Fruit fly (Drosophila melanogaster) whole organism, embryonic: Measurements from ENCODE around the gene Cisd2.
A peak's percentile ranks its signal among the peaks of the same experiment; 100 is the strongest.

ENCODE experiments used
- Atf3 ChIP-seq: fragments of 200-800 bp; sonication (Bioruptor generic); optimal IDR thresholded peaks from 3 replicates; lab custom pipeline; 2016; ENCODE audit warnings: missing biosample characterization, missing genetic modification characterization
- Bdp1 ChIP-seq: fragments of 200-800 bp; sonication (Bioruptor generic); optimal IDR thresholded peaks from 3 replicates; lab custom pipeline; 2016; ENCODE audit warnings: missing biosample characterization, missing genetic modification characterization
- CG10959 ChIP-seq: fragments of 200-800 bp; sonication (Bioruptor generic); IDR thresholded peaks from 2 replicates; pipeline ENCODE4 v1.3.6; 2022; ENCODE audit warnings: missing biosample characterization, missing genetic modification characterization
- CG10979 ChIP-seq: fragments of 200-800 bp; sonication (Bioruptor generic); optimal IDR thresholded peaks from 2 replicates; lab custom pipeline; 2018; ENCODE audit warnings: missing biosample characterization, mild to moderate bottlenecking, missing genetic modification characterization, moderate library complexity
- CG12071 ChIP-seq: fragments of 200-800 bp; sonication (Bioruptor generic); optimal IDR thresholded peaks from 3 replicates; lab custom pipeline; 2018; ENCODE audit warnings: missing biosample characterization, mild to moderate bottlenecking, missing genetic modification characterization
- CG13775 ChIP-seq: fragments of 200-800 bp; sonication (Bioruptor generic); optimal IDR thresholded peaks from 3 replicates; lab custom pipeline; 2017; ENCODE audit warnings: missing biosample characterization, mild to moderate bottlenecking, missing genetic modification characterization
- CG14965 ChIP-seq: fragments of 200-800 bp; sonication (Bioruptor generic); optimal IDR thresholded peaks from 2 replicates; lab custom pipeline; 2016; ENCODE audit warnings: missing biosample characterization, missing genetic modification characterization, borderline replicate concordance
- CG17385 ChIP-seq: fragments of 200-800 bp; sonication (Bioruptor generic); optimal IDR thresholded peaks from 3 replicates; lab custom pipeline; 2018; ENCODE audit warnings: missing biosample characterization, mild to moderate bottlenecking, missing genetic modification characterization
- CG17912 ChIP-seq: fragments of 200-800 bp; sonication (Bioruptor generic); optimal IDR thresholded peaks from 2 replicates; lab custom pipeline; 2018; ENCODE audit warnings: missing biosample characterization, mild to moderate bottlenecking, missing genetic modification characterization
- CG18476 ChIP-seq: fragments of 200-800 bp; sonication (Bioruptor generic); optimal IDR thresholded peaks from 2 replicates; lab custom pipeline; 2016; ENCODE audit warnings: missing biosample characterization, mild to moderate bottlenecking, missing genetic modification characterization
- CG18764 ChIP-seq: fragments of 200-800 bp; sonication (Bioruptor generic); optimal IDR thresholded peaks from 3 replicates; lab custom pipeline; 2016; ENCODE audit warnings: missing biosample characterization, missing genetic modification characterization
- CG3281 ChIP-seq: fragments of 200-800 bp; sonication (Bioruptor generic); optimal IDR thresholded peaks from 3 replicates; lab custom pipeline; 2017; ENCODE audit warnings: missing biosample characterization, mild to moderate bottlenecking, missing genetic modification characterization
- CG33557 ChIP-seq: fragments of 200-800 bp; sonication (Bioruptor generic); optimal IDR thresholded peaks from 2 replicates; lab custom pipeline; 2019; ENCODE audit warnings: missing biosample characterization, mild to moderate bottlenecking, missing genetic modification characterization, moderate library complexity
- CG3995 ChIP-seq: fragments of 200-800 bp; sonication (Bioruptor generic); optimal IDR thresholded peaks from 3 replicates; lab custom pipeline; 2016; ENCODE audit warnings: missing biosample characterization, missing genetic modification characterization
- CG4328 ChIP-seq: fragments of 200-800 bp; sonication (Bioruptor generic); optimal IDR thresholded peaks from 3 replicates; lab custom pipeline; 2017; ENCODE audit warnings: missing biosample characterization, missing genetic modification reagents, missing genetic modification characterization
- CG5245 ChIP-seq: fragments of 200-800 bp; sonication (Bioruptor generic); optimal IDR thresholded peaks from 3 replicates; lab custom pipeline; 2016; ENCODE audit warnings: missing biosample characterization, missing genetic modification characterization
- CG6254 ChIP-seq: fragments of 200-800 bp; sonication (Bioruptor generic); optimal IDR thresholded peaks from 3 replicates; lab custom pipeline; 2017; ENCODE audit warnings: mild to moderate bottlenecking, missing biosample characterization, missing genetic modification reagents, missing genetic modification characterization
- CG6272 ChIP-seq: fragments of 200-800 bp; sonication (Bioruptor generic); IDR thresholded peaks from 2 replicates; pipeline ENCODE4 v1.3.6; 2022; ENCODE audit warnings: missing biosample characterization, missing genetic modification characterization
- CG8359 ChIP-seq: fragments of 200-800 bp; sonication (Bioruptor generic); optimal IDR thresholded peaks from 2 replicates; lab custom pipeline; 2017; ENCODE audit warnings: missing biosample characterization, mild to moderate bottlenecking, missing genetic modification characterization, borderline replicate concordance
- CG9727 ChIP-seq: fragments of 200-800 bp; sonication (Bioruptor generic); optimal IDR thresholded peaks from 3 replicates; lab custom pipeline; 2017; ENCODE audit warnings: missing biosample characterization, mild to moderate bottlenecking, missing genetic modification characterization
- CG9876 ChIP-seq: fragments of 200-800 bp; sonication (Bioruptor generic); optimal IDR thresholded peaks from 2 replicates; lab custom pipeline; 2016; ENCODE audit warnings: missing biosample characterization, missing genetic modification characterization
- CHES-1-like ChIP-seq: fragments of 200-800 bp; sonication (Bioruptor generic); optimal IDR thresholded peaks from 2 replicates; lab custom pipeline; 2016; ENCODE audit warnings: missing biosample characterization, missing genetic modification characterization
- E2f1 ChIP-seq: fragments of 200-800 bp; sonication (Bioruptor generic); IDR thresholded peaks from 2 replicates; pipeline ENCODE4 v1.3.6; 2022; ENCODE audit warnings: missing biosample characterization, missing genetic modification characterization
- Eip74EF ChIP-seq, 2 experiments: fragments of 200-800 bp in 1 of 2; fragments of >200 bp in 1 of 2; sonication (Bioruptor generic) in 1 of 2; optimal IDR thresholded peaks; 2 replicates each; lab custom pipeline; 2017 to 2019; ENCODE audit warnings: missing biosample characterization in 2 of 2, missing genetic modification characterization in 2 of 2, mild to moderate bottlenecking in 1 of 2, moderate library complexity in 1 of 2
- Gsc ChIP-seq: fragments of 200-800 bp; sonication (Bioruptor generic); IDR thresholded peaks from 2 replicates; pipeline ENCODE4 v1.3.6; 2022; ENCODE audit warnings: missing biosample characterization, missing genetic modification characterization
- HLHmδ ChIP-seq: fragments of 200-800 bp; sonication (Bioruptor generic); optimal IDR thresholded peaks from 2 replicates; lab custom pipeline; 2018; ENCODE audit warnings: missing biosample characterization, mild to moderate bottlenecking, missing genetic modification characterization, moderate library complexity
- Lim3 ChIP-seq: fragments of 200-800 bp; sonication (Bioruptor generic); IDR thresholded peaks from 2 replicates; pipeline ENCODE4 v1.3.6; 2022; ENCODE audit warnings: missing biosample characterization, missing genetic modification characterization
- Max ChIP-seq: fragments of 200-800 bp; sonication (Bioruptor generic); optimal IDR thresholded peaks from 2 replicates; lab custom pipeline; 2016; ENCODE audit warnings: missing biosample characterization, mild to moderate bottlenecking, missing genetic modification characterization
- Mrtf ChIP-seq: fragments of 200-800 bp; sonication (Bioruptor generic); IDR thresholded peaks from 3 replicates; pipeline ENCODE4 v1.3.6; 2022; ENCODE audit warnings: missing biosample characterization, missing genetic modification characterization
- Optix ChIP-seq: fragments of 200-800 bp; sonication (Bioruptor generic); IDR thresholded peaks from 3 replicates; pipeline ENCODE4 v1.3.6; 2022; ENCODE audit warnings: missing biosample characterization, missing genetic modification characterization
- Ptx1 ChIP-seq: fragments of 200-800 bp; sonication (Bioruptor generic); IDR thresholded peaks from 2 replicates; pipeline ENCODE4 v1.3.6; 2022; ENCODE audit warnings: missing biosample characterization, missing genetic modification characterization
- Sin3A ChIP-seq: fragments of >200 bp; optimal IDR thresholded peaks from 2 replicates; lab custom pipeline; 2018
- Spps ChIP-seq: fragments of 200-800 bp; sonication (Bioruptor generic); optimal IDR thresholded peaks from 2 replicates; lab custom pipeline; 2018; ENCODE audit warnings: missing biosample characterization, mild to moderate bottlenecking, missing genetic modification characterization
- Xrp1 ChIP-seq: fragments of 200-800 bp; sonication (Bioruptor generic); IDR thresholded peaks from 2 replicates; pipeline ENCODE4 v1.3.6; 2022; ENCODE audit warnings: missing biosample characterization, missing genetic modification characterization
- amos ChIP-seq: fragments of 200-800 bp; sonication (Bioruptor generic); IDR thresholded peaks from 2 replicates; pipeline ENCODE4 v1.3.6; 2022; ENCODE audit warnings: missing biosample characterization, missing genetic modification characterization; ENCODE audit not compliant: partially characterized antibody
- aop ChIP-seq: fragments of 200-800 bp; sonication (Bioruptor generic); IDR thresholded peaks from 2 replicates; pipeline ENCODE4 v1.3.6; 2022; ENCODE audit warnings: missing biosample characterization, missing genetic modification characterization
- bcd ChIP-seq: fragments of 200-800 bp; sonication (Bioruptor generic); optimal IDR thresholded peaks from 2 replicates; lab custom pipeline; 2017; ENCODE audit warnings: missing biosample characterization, mild to moderate bottlenecking, missing genetic modification characterization
- bsh ChIP-seq, 2 experiments: fragments of 200-800 bp; sonication (Bioruptor generic); optimal IDR thresholded peaks; 2 replicates each; lab custom pipeline; 2017 to 2018; ENCODE audit warnings: mild to moderate bottlenecking in 2 of 2, missing biosample characterization in 2 of 2, missing genetic modification characterization in 2 of 2, moderate library complexity in 1 of 2
- caup ChIP-seq: fragments of 200-800 bp; sonication (Bioruptor generic); optimal IDR thresholded peaks from 3 replicates; lab custom pipeline; 2017; ENCODE audit warnings: missing biosample characterization, mild to moderate bottlenecking, missing genetic modification characterization, moderate library complexity; ENCODE audit not compliant: severe bottlenecking
- dan ChIP-seq: fragments of 200-800 bp; sonication (Bioruptor generic); IDR thresholded peaks from 2 replicates; pipeline ENCODE4 v1.3.6; 2022; ENCODE audit warnings: missing biosample characterization, missing genetic modification characterization
- dmrt11E ChIP-seq: fragments of 200-800 bp; sonication (Bioruptor generic); optimal IDR thresholded peaks from 3 replicates; lab custom pipeline; 2018; ENCODE audit warnings: missing biosample characterization, mild to moderate bottlenecking, missing genetic modification characterization, moderate library complexity
- eve ChIP-seq, 2 experiments: fragments of >200 bp; optimal IDR thresholded peaks; 2 replicates each; lab custom pipeline; 2017; ENCODE audit warnings: missing biosample characterization in 2 of 2, missing genetic modification characterization in 2 of 2
- ewg ChIP-seq: fragments of 200-800 bp; sonication (Bioruptor generic); optimal IDR thresholded peaks from 3 replicates; lab custom pipeline; 2017; ENCODE audit warnings: mild to moderate bottlenecking, missing biosample characterization, missing genetic modification reagents, missing genetic modification characterization
- fd3F ChIP-seq: fragments of 200-800 bp; sonication (Bioruptor generic); optimal IDR thresholded peaks from 2 replicates; lab custom pipeline; 2018; ENCODE audit warnings: missing biosample characterization, mild to moderate bottlenecking, missing genetic modification characterization, moderate library complexity
- grau ChIP-seq: fragments of 200-800 bp; optimal IDR thresholded peaks from 3 replicates; lab custom pipeline; 2019; ENCODE audit warnings: missing biosample characterization, mild to moderate bottlenecking, missing genetic modification characterization, moderate library complexity
- lola ChIP-seq, 3 experiments: fragments of >200 bp in 2 of 3; fragments of 200-800 bp in 1 of 3; sonication (Bioruptor generic) in 1 of 3; optimal IDR thresholded peaks; 2 replicates each; lab custom pipeline; 2017 to 2019; ENCODE audit warnings: missing biosample characterization in 3 of 3, missing genetic modification characterization in 3 of 3, mild to moderate bottlenecking in 1 of 3, moderate library complexity in 1 of 3
- lov ChIP-seq, 2 experiments: fragments of 200-800 bp in 1 of 2; fragments of >200 bp in 1 of 2; sonication (Bioruptor generic) in 1 of 2; IDR thresholded peaks in 1 of 2; optimal IDR thresholded peaks in 1 of 2; 2 replicates in 1 of 2; 3 replicates in 1 of 2; pipeline versions ENCODE4 v1.3.6 to Lab custom; 2017 to 2022; ENCODE audit warnings: missing biosample characterization in 1 of 2, missing genetic modification characterization in 1 of 2
- slp2 ChIP-seq: fragments of 200-800 bp; sonication (Bioruptor generic); optimal IDR thresholded peaks from 2 replicates; lab custom pipeline; 2016; ENCODE audit warnings: missing biosample characterization, missing genetic modification characterization
- tll ChIP-seq, 2 experiments: fragments of 200-800 bp in 1 of 2; fragments of >200 bp in 1 of 2; sonication (Bioruptor generic) in 1 of 2; optimal IDR thresholded peaks; 2 replicates each; lab custom pipeline; 2017 to 2019; ENCODE audit warnings: missing biosample characterization in 2 of 2, missing genetic modification characterization in 2 of 2, mild to moderate bottlenecking in 1 of 2, moderate library complexity in 1 of 2

Gene Cisd2

DNA sequence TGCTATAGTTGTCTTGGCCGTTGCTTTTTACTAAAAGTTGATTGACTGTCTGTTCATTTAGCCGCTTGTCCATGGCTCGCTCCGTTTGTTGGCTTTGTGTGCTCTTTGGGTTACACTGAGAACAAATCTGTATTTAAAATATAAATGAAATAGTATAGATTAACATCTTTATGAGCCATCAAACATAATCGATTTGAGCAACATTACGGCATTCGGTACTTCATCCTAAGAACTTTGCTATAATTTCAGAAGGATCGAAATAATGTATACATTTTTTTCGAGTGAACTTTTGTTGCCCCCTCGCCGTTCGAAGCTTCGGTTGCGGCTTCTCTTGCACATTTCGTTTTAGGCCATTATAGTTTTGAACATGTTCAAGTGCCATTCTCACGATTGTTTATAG lies 15.2 kb downstream of the Cisd2 start (continued):
- peak; percentile 26; the same call in 1 of the 2 replicates for TF ChIP-seq aop (GFP tag; lab: Robert Waterston, UW)
- peak; percentile 66 for TF ChIP-seq CG12071 (GFP tag; lab: Kevin White, UChicago)
- peak; percentile 30 for TF ChIP-seq CG9727 (GFP tag; lab: Kevin White, UChicago)
- TF ChIP-seq CG5245 (GFP tag; lab: Kevin White, UChicago), result peak; percentile 39
- peak; percentile 36 for TF ChIP-seq CG8359 (GFP tag; lab: Kevin White, UChicago)
- peak; percentile 38 for TF ChIP-seq Max (GFP tag; lab: Kevin White, UChicago)
- TF ChIP-seq Atf3 (GFP tag; lab: Kevin White, UChicago), result peak; percentile 33
- TF ChIP-seq CG13775 (GFP tag; lab: Kevin White, UChicago), result peak; percentile 29
- TF ChIP-seq Optix (GFP tag; lab: Robert Waterston, UW), result peak; percentile 66; the same call in 2 of the 3 replicates
- peak; percentile 26 for TF ChIP-seq slp2 (GFP tag; lab: Kevin White, UChicago)
- TF ChIP-seq CG17912 (GFP tag; lab: Kevin White, UChicago), result no peak
- no peak for TF ChIP-seq Sin3A (lab: Kevin White, UChicago)
- TF ChIP-seq CG18764 (GFP tag; lab: Kevin White, UChicago), result peak; percentile 35
- TF ChIP-seq Xrp1, result peak; percentile 75
- no peak for TF ChIP-seq lov (optimal IDR thresholded peaks at IDR 0.05; lab: Kevin White, UChicago)
- TF ChIP-seq lov (GFP tag; IDR thresholded peaks at IDR 0.05; lab: Robert Waterston, UW), result peak; percentile 76; the same call in 2 of the 3 replicates
- TF ChIP-seq CG33557 (GFP tag; lab: Kevin White, UChicago), result peak; percentile 14
- no peak for TF ChIP-seq HLHmδ (GFP tag; lab: Kevin White, UChicago)
- TF ChIP-seq Gsc (GFP tag; lab: Robert Waterston, UW), result no peak
- peak; percentile 60 for TF ChIP-seq ewg (GFP tag; lab: Kevin White, UChicago)
- peak; percentile 78 for TF ChIP-seq Ptx1 (GFP tag; lab: Robert Waterston, UW)
- TF ChIP-seq CG3281 (GFP tag; lab: Kevin White, UChicago), result peak; percentile 27
- TF ChIP-seq dmrt11E (tag; lab: Kevin White, UChicago), result peak; percentile 66
- no peak for TF ChIP-seq CG3995 (GFP tag; lab: Kevin White, UChicago)
- peak; percentile 71 for TF ChIP-seq CG17385 (GFP tag; lab: Kevin White, UChicago)
- TF ChIP-seq E2f1 (GFP tag; lab: Robert Waterston, UW), result 0 out of 2 replicates have a peak, but pooled peaks have one; percentile 42
- TF ChIP-seq tll (GFP tag; optimal IDR thresholded peaks at IDR 0.05; lab: Kevin White, UChicago), result no peak
- TF ChIP-seq bsh (GFP tag; optimal IDR thresholded peaks at IDR 0.05; lab: Kevin White, UChicago), result peak; percentile 71 to 88
- peak; percentile 62 for TF ChIP-seq bcd (GFP tag; lab: Kevin White, UChicago)
- TF ChIP-seq dan (GFP tag; lab: Robert Waterston, UW), result no peak
- TF ChIP-seq CG10979 (tag; lab: Kevin White, UChicago), result peak; percentile 83
- peak in 1 of 2 experiments; percentile 86 for TF ChIP-seq eve (GFP tag; optimal IDR thresholded peaks at IDR 0.05; lab: Kevin White, UChicago)
- peak in 1 of 3 experiments; percentile 62 for TF ChIP-seq lola (GFP tag; optimal IDR thresholded peaks at IDR 0.05; lab: Kevin White, UChicago)
- TF ChIP-seq Bdp1, result peak; percentile 29
- peak; percentile 61 for TF ChIP-seq Spps (tag; lab: Kevin White, UChicago)
- no peak for TF ChIP-seq CG6272 (GFP tag; lab: Robert Waterston, UW)
- no peak for TF ChIP-seq CG10959 (GFP tag; lab: Robert Waterston, UW)
- peak; percentile 32 for TF ChIP-seq caup
- peak in 1 of 2 experiments; percentile 71 for TF ChIP-seq Eip74EF (GFP tag; optimal IDR thresholded peaks at IDR 0.05; lab: Kevin White, UChicago)
- no peak for TF ChIP-seq CG4328
- no peak for TF ChIP-seq amos (GFP tag; lab: Robert Waterston, UW)
- TF ChIP-seq CG6254 (GFP tag; lab: Kevin White, UChicago), result peak; percentile 67
- 0 out of 2 replicates have a peak, but pooled peaks have one; percentile 18 for TF ChIP-seq Lim3 (GFP tag; lab: Robert Waterston, UW)
- TF ChIP-seq CG14965 (GFP tag; lab: Kevin White, UChicago), result no peak
- no peak for TF ChIP-seq CG9876 (GFP tag; lab: Kevin White, UChicago)
- peak; percentile 70 for TF ChIP-seq grau (tag; lab: Kevin White, UChicago)
- TF ChIP-seq CHES-1-like (GFP tag; lab: Kevin White, UChicago), result no peak
- TF ChIP-seq Mrtf (GFP tag; lab: Robert Waterston, UW), result peak; percentile 65; the same call in 2 of the 3 replicates
- TF ChIP-seq CG18476 (GFP tag; lab: Kevin White, UChicago), result peak; percentile 43
- peak; percentile 9 for TF ChIP-seq fd3F (GFP tag; lab: Kevin White, UChicago)
